Fruit fly (Drosophila melanogaster): ENCODE measurements around the gene Wnt4.

Gene Wnt4

dm6 chr2L:7277017-7277416 lies at the start of gene Wnt4 (continued):
- no peak for TF ChIP-seq slou (GFP tag; optimal IDR thresholded peaks at IDR 0.05)
- no peak for TF ChIP-seq CG3065 (GFP tag; optimal IDR thresholded peaks at IDR 0.05)
- no peak for TF ChIP-seq CG8281 (tag; optimal IDR thresholded peaks at IDR 0.05)
- no peak for TF ChIP-seq CG6683 (GFP tag; optimal IDR thresholded peaks at IDR 0.05)
- TF ChIP-seq CG18764 (GFP tag; optimal IDR thresholded peaks at IDR 0.05) = no peak
- no peak for TF ChIP-seq CG17802 (tag; optimal IDR thresholded peaks at IDR 0.05)
- no peak for TF ChIP-seq tll (GFP tag; optimal IDR thresholded peaks at IDR 0.05)
- no peak for TF ChIP-seq grau (tag; optimal IDR thresholded peaks at IDR 0.05)
- no peak for TF ChIP-seq CG10321 (GFP tag; IDR thresholded peaks at IDR 0.05)
- TF ChIP-seq lov (optimal IDR thresholded peaks at IDR 0.05) = no peak
- TF ChIP-seq lov (GFP tag; IDR thresholded peaks at IDR 0.05) = 0 out of 3 replicates have a peak, but pooled peaks have one; percentile 45
- TF ChIP-seq unc-4 (GFP tag; IDR thresholded peaks at IDR 0.05; ENCODE audit: partially characterized antibody) = 0 out of 2 replicates have a peak, but pooled peaks have one; percentile 24
- no peak for TF ChIP-seq CG2129 (GFP tag; IDR thresholded peaks at IDR 0.05; ENCODE audit: partially characterized antibody)
- TF ChIP-seq maf-S (GFP tag; optimal IDR thresholded peaks at IDR 0.05) = no peak
- TF ChIP-seq CG13287 (GFP tag; IDR thresholded peaks at IDR 0.05; ENCODE audit: partially characterized antibody) = no peak; the same call in 1 of the 2 replicates
- TF ChIP-seq CG3995 (GFP tag; optimal IDR thresholded peaks at IDR 0.05) = no peak
- TF ChIP-seq CG14860 (GFP tag; IDR thresholded peaks at IDR 0.05; ENCODE audit: partially characterized antibody) = 0 out of 3 replicates have a peak, but pooled peaks have one; percentile 5
- no peak for TF ChIP-seq CG17385 (GFP tag; optimal IDR thresholded peaks at IDR 0.05)
- no peak for TF ChIP-seq Fer2 (tag; optimal IDR thresholded peaks at IDR 0.05)
- TF ChIP-seq sug (tag; optimal IDR thresholded peaks at IDR 0.05) = no peak
- no peak for TF ChIP-seq wor (GFP tag; IDR thresholded peaks at IDR 0.05)
- TF ChIP-seq CG2120 (GFP tag; optimal IDR thresholded peaks at IDR 0.05) = no peak
- TF ChIP-seq cato (GFP tag; optimal IDR thresholded peaks at IDR 0.05; ENCODE audit: borderline replicate concordance) = no peak
- no peak for TF ChIP-seq slp2 (GFP tag; optimal IDR thresholded peaks at IDR 0.05)
- TF ChIP-seq br (optimal IDR thresholded peaks at IDR 0.05) = no peak
- TF ChIP-seq Atf-2 (GFP tag; optimal IDR thresholded peaks at IDR 0.05) = no peak
- TF ChIP-seq YL-1 (GFP tag; optimal IDR thresholded peaks at IDR 0.05) = no peak
- TF ChIP-seq sd (tag; optimal IDR thresholded peaks at IDR 0.05) = peak; percentile 26
- no peak for TF ChIP-seq B-H1 (GFP tag; IDR thresholded peaks at IDR 0.05)
- TF ChIP-seq CG16813 (GFP tag; IDR thresholded peaks at IDR 0.05; ENCODE audit: partially characterized antibody) = no peak
- no peak for TF ChIP-seq Atf6 (GFP tag; IDR thresholded peaks at IDR 0.05)
- no peak for TF ChIP-seq Xbp1 (GFP tag; optimal IDR thresholded peaks at IDR 0.05)
- no peak for TF ChIP-seq CG30403 (GFP tag; optimal IDR thresholded peaks at IDR 0.05)
- no peak for TF ChIP-seq CG1603 (tag; optimal IDR thresholded peaks at IDR 0.05)
- no peak for TF ChIP-seq dmrt99B (tag; optimal IDR thresholded peaks at IDR 0.05)
- no peak for TF ChIP-seq fd96Cb (tag; optimal IDR thresholded peaks at IDR 0.05)
- no peak for TF ChIP-seq CG9609 (GFP tag; optimal IDR thresholded peaks at IDR 0.05)
- no peak for TF ChIP-seq Rfx (GFP tag; IDR thresholded peaks at IDR 0.05)
- no peak for TF ChIP-seq twi (tag; optimal IDR thresholded peaks at IDR 0.05)
- TF ChIP-seq CG17568 (GFP tag; optimal IDR thresholded peaks at IDR 0.05) = no peak
- peak; percentile 89 for TF ChIP-seq stwl (tag; optimal IDR thresholded peaks at IDR 0.05)
- peak; percentile 98 for TF ChIP-seq Deaf1 (tag; optimal IDR thresholded peaks at IDR 0.05)
- no peak for TF ChIP-seq toy (GFP tag; IDR thresholded peaks at IDR 0.05)
- TF ChIP-seq Dad (GFP tag; optimal IDR thresholded peaks at IDR 0.05) = no peak
- TF ChIP-seq CG17186 (GFP tag; optimal IDR thresholded peaks at IDR 0.05) = no peak
- no peak for TF ChIP-seq zf30C (GFP tag; optimal IDR thresholded peaks at IDR 0.05)
- TF ChIP-seq CG6272 (GFP tag; IDR thresholded peaks at IDR 0.05) = no peak
- no peak for TF ChIP-seq Aef1 (GFP tag; IDR thresholded peaks at IDR 0.05)
- TF ChIP-seq HLHmδ (GFP tag; optimal IDR thresholded peaks at IDR 0.05) = peak; percentile 55
- TF ChIP-seq dysf (GFP tag; IDR thresholded peaks at IDR 0.05) = no peak
- no peak for TF ChIP-seq CG9817 (tag; optimal IDR thresholded peaks at IDR 0.05)

Data from whole organism, embryonic.